Worm (Caenorhabditis elegans) whole organism, late embryonic: ENCODE results near the gene F43G6.8.

Experiments
- K02D7.2 ChIP-seq: sonication (generic microtip); optimal IDR thresholded peaks from 2 replicates; lab custom pipeline; 2017; ENCODE audit warnings: mild to moderate bottlenecking, missing genetic modification characterization, missing compliant biosample characterization
- ceh-18 ChIP-seq: sonication (generic microtip); optimal IDR thresholded peaks from 2 replicates; lab custom pipeline; 2016; ENCODE audit warnings: missing genetic modification characterization, missing compliant biosample characterization
- elt-2 ChIP-seq: sonication (generic microtip); optimal IDR thresholded peaks from 2 replicates; lab custom pipeline; 2016; ENCODE audit warnings: missing genetic modification reagents, missing genetic modification characterization, missing compliant biosample characterization
- hlh-15 ChIP-seq: sonication (generic microtip); optimal IDR thresholded peaks from 2 replicates; lab custom pipeline; 2016; ENCODE audit warnings: missing genetic modification characterization, missing compliant biosample characterization
- lim-6 ChIP-seq: sonication (generic microtip); optimal IDR thresholded peaks from 2 replicates; lab custom pipeline; 2016; ENCODE audit warnings: missing genetic modification characterization, missing compliant biosample characterization
- madf-2 ChIP-seq: sonication (generic microtip); optimal IDR thresholded peaks from 2 replicates; lab custom pipeline; 2017; ENCODE audit warnings: missing genetic modification characterization, missing compliant biosample characterization
- mec-3 ChIP-seq: sonication (generic microtip); optimal IDR thresholded peaks from 2 replicates; lab custom pipeline; 2016; ENCODE audit warnings: borderline replicate concordance, missing genetic modification characterization, missing compliant biosample characterization
- nfya-1 ChIP-seq: sonication (generic microtip); optimal IDR thresholded peaks from 2 replicates; lab custom pipeline; 2017; ENCODE audit warnings: missing genetic modification characterization, mild to moderate bottlenecking, missing compliant biosample characterization, antibody characterized with exemption, moderate library complexity
- nhr-11 ChIP-seq: fragments of 150-350 bp; optimal IDR thresholded peaks from 2 replicates; lab custom pipeline; 2014; ENCODE audit warnings: missing biosample characterization, missing genetic modification characterization
- pat-9 ChIP-seq: fragments of 200-800 bp; sonication (Bioruptor generic); optimal IDR thresholded peaks from 2 replicates; lab custom pipeline; 2018; ENCODE audit warnings: mild to moderate bottlenecking, missing genetic modification characterization, moderate library complexity, missing compliant biosample characterization
- pha-4 ChIP-seq: fragments of 150-350 bp; optimal IDR thresholded peaks from 2 replicates; lab custom pipeline; 2018; ENCODE audit warnings: missing biosample characterization, missing genetic modification reagents, missing genetic modification characterization
- pqm-1 ChIP-seq: sonication (generic microtip); optimal IDR thresholded peaks from 2 replicates; lab custom pipeline; 2016; ENCODE audit warnings: missing genetic modification characterization, missing compliant biosample characterization
- ref-2 ChIP-seq: sonication (generic microtip); optimal IDR thresholded peaks from 2 replicates; lab custom pipeline; 2016; ENCODE audit warnings: missing genetic modification characterization, missing compliant biosample characterization

ce11 chrII:11844984-11845383, 31.1 kb upstream of the F43G6.8 start:
- TF ChIP-seq pqm-1 (tag; lab: Kevin White, UChicago): no peak
- no peak for TF ChIP-seq nfya-1
- no peak for TF ChIP-seq pha-4 (tag; lab: Kevin White, UChicago)
- no peak for TF ChIP-seq elt-2 (tag; lab: Kevin White, UChicago)
- TF ChIP-seq ceh-18: no peak
- TF ChIP-seq nhr-11 (tag; lab: Kevin White, UChicago): no peak
- TF ChIP-seq hlh-15 (tag; lab: Kevin White, UChicago): no peak
- no peak for TF ChIP-seq K02D7.2 (tag; lab: Kevin White, UChicago)
- no peak for TF ChIP-seq madf-2
- no peak for TF ChIP-seq ref-2 (tag; lab: Kevin White, UChicago)
- TF ChIP-seq pat-9 (tag; lab: Kevin White, UChicago): no peak
- no peak for TF ChIP-seq mec-3 (tag; lab: Kevin White, UChicago)
- TF ChIP-seq lim-6 (tag; lab: Kevin White, UChicago): no peak
